Fruit fly (Drosophila melanogaster) whole organism, embryonic: ENCODE data around the gene Moe.

ENCODE experiments used
- Ada2b ChIP-seq: fragments of 200-800 bp; sonication (Bioruptor generic); IDR thresholded peaks from 2 replicates; pipeline ENCODE4 v1.3.6; 2022; ENCODE audit warnings: missing biosample characterization, missing genetic modification characterization
- BEAF-32 ChIP-seq: fragments of 200-800 bp; sonication (Bioruptor generic); optimal IDR thresholded peaks from 3 replicates; lab custom pipeline; 2017; ENCODE audit warnings: missing biosample characterization, missing genetic modification characterization, mild to moderate bottlenecking, moderate library complexity, missing genetic modification reagents
- C15 ChIP-seq: fragments of 200-800 bp; sonication (Bioruptor generic); IDR thresholded peaks from 3 replicates; pipeline ENCODE4 v1.3.6; 2022; ENCODE audit warnings: missing biosample characterization, missing genetic modification characterization
- CG10147 ChIP-seq: fragments of 200-800 bp; sonication (Bioruptor generic); optimal IDR thresholded peaks from 2 replicates; lab custom pipeline; 2019; ENCODE audit warnings: missing biosample characterization, mild to moderate bottlenecking, missing genetic modification characterization, moderate library complexity
- CG10565 ChIP-seq: fragments of 200-800 bp; sonication (Bioruptor generic); optimal IDR thresholded peaks from 3 replicates; lab custom pipeline; 2016; ENCODE audit warnings: missing biosample characterization, mild to moderate bottlenecking, missing genetic modification characterization
- CG1233 ChIP-seq: fragments of 200-800 bp; sonication (Bioruptor generic); optimal IDR thresholded peaks from 4 replicates; lab custom pipeline; 2018; ENCODE audit warnings: missing biosample characterization, mild to moderate bottlenecking, missing genetic modification characterization
- CG12391 ChIP-seq: fragments of 200-800 bp; sonication (Bioruptor generic); optimal IDR thresholded peaks from 3 replicates; lab custom pipeline; 2018; ENCODE audit warnings: missing biosample characterization, mild to moderate bottlenecking, missing genetic modification characterization, moderate library complexity
- CG13123 ChIP-seq: fragments of 200-800 bp; sonication (Bioruptor generic); optimal IDR thresholded peaks from 2 replicates; lab custom pipeline; 2016; ENCODE audit warnings: missing biosample characterization, missing genetic modification characterization
- CG14710 ChIP-seq: fragments of 200-800 bp; sonication (Bioruptor generic); optimal IDR thresholded peaks from 3 replicates; lab custom pipeline; 2019; ENCODE audit warnings: missing biosample characterization, mild to moderate bottlenecking, missing genetic modification characterization, moderate library complexity
- CG15269 ChIP-seq: fragments of 200-800 bp; sonication (Bioruptor generic); optimal IDR thresholded peaks from 2 replicates; lab custom pipeline; 2018; ENCODE audit warnings: missing biosample characterization, mild to moderate bottlenecking, missing genetic modification characterization, moderate library complexity
- CG15601 ChIP-seq: fragments of 200-800 bp; sonication (Bioruptor generic); optimal IDR thresholded peaks from 3 replicates; lab custom pipeline; 2019; ENCODE audit warnings: missing biosample characterization, mild to moderate bottlenecking, missing genetic modification characterization, moderate library complexity
- CG17359 ChIP-seq: fragments of 200-800 bp; sonication (Bioruptor generic); optimal IDR thresholded peaks from 3 replicates; lab custom pipeline; 2018; ENCODE audit warnings: missing biosample characterization, mild to moderate bottlenecking, missing genetic modification characterization, moderate library complexity
- CG18764 ChIP-seq: fragments of 200-800 bp; sonication (Bioruptor generic); optimal IDR thresholded peaks from 3 replicates; lab custom pipeline; 2016; ENCODE audit warnings: missing biosample characterization, missing genetic modification characterization
- CG2678 ChIP-seq: fragments of 200-800 bp; sonication (Bioruptor generic); optimal IDR thresholded peaks from 3 replicates; lab custom pipeline; 2019; ENCODE audit warnings: missing biosample characterization, mild to moderate bottlenecking, missing genetic modification characterization, moderate library complexity
- CG3726 ChIP-seq: fragments of 200-800 bp; sonication (Bioruptor generic); IDR thresholded peaks from 3 replicates; pipeline ENCODE4, ENCODE4 v1.3.6; 2022; ENCODE audit warnings: missing biosample characterization, missing genetic modification characterization
- CG3847 ChIP-seq: fragments of 200-800 bp; sonication (Bioruptor generic); IDR thresholded peaks from 2 replicates; pipeline ENCODE4 v1.3.6; 2022; ENCODE audit warnings: missing biosample characterization, missing genetic modification characterization
- CG5180 ChIP-seq: fragments of 200-800 bp; sonication (Bioruptor generic); optimal IDR thresholded peaks from 3 replicates; lab custom pipeline; 2017; ENCODE audit warnings: missing biosample characterization, missing genetic modification characterization, mild to moderate bottlenecking, moderate library complexity, missing genetic modification reagents
- CG9215 ChIP-seq: fragments of 200-800 bp; sonication (Bioruptor generic); IDR thresholded peaks from 2 replicates; pipeline ENCODE4 v1.3.6; 2022; ENCODE audit warnings: missing biosample characterization, missing genetic modification characterization
- Dbx ChIP-seq: fragments of 200-800 bp; sonication (Bioruptor generic); IDR thresholded peaks from 3 replicates; pipeline ENCODE4 v1.3.6; 2022; ENCODE audit warnings: missing biosample characterization, missing genetic modification characterization
- Dip3 ChIP-seq: fragments of 200-800 bp; sonication (Bioruptor generic); optimal IDR thresholded peaks from 3 replicates; lab custom pipeline; 2016; ENCODE audit warnings: missing biosample characterization, missing genetic modification characterization
- Dp ChIP-seq: fragments of 200-800 bp; sonication (Bioruptor generic); optimal IDR thresholded peaks from 2 replicates; lab custom pipeline; 2018; ENCODE audit warnings: missing biosample characterization, mild to moderate bottlenecking, missing genetic modification characterization, moderate library complexity
- E2f2 ChIP-seq: fragments of 200-800 bp; sonication (Bioruptor generic); IDR thresholded peaks from 2 replicates; pipeline ENCODE4 v1.3.6; 2022; ENCODE audit warnings: missing biosample characterization, missing genetic modification characterization
- Elba2 ChIP-seq: fragments of 200-800 bp; sonication (Bioruptor generic); optimal IDR thresholded peaks from 3 replicates; lab custom pipeline; 2016; ENCODE audit warnings: missing biosample characterization, missing genetic modification characterization
- Ets65A ChIP-seq: fragments of 200-800 bp; sonication (Bioruptor generic); peaks from one replicate; lab custom pipeline; 2016; ENCODE audit warnings: missing biosample characterization, missing genetic modification characterization
- Hsf ChIP-seq: fragments of 200-800 bp; sonication (Bioruptor generic); optimal IDR thresholded peaks from 3 replicates; lab custom pipeline; 2016; ENCODE audit warnings: missing biosample characterization, missing genetic modification characterization
- Med ChIP-seq: fragments of 200-800 bp; sonication (Bioruptor generic); peaks from one replicate; lab custom pipeline; 2016; ENCODE audit warnings: missing biosample characterization, missing genetic modification characterization, mild to moderate bottlenecking, inconsistent platforms, moderate library complexity
- Myb ChIP-seq: fragments of 200-800 bp; sonication (Bioruptor generic); optimal IDR thresholded peaks from 2 replicates; lab custom pipeline; 2016; ENCODE audit warnings: missing biosample characterization, missing genetic modification characterization
- Nf-YA ChIP-seq: fragments of 200-800 bp; sonication (Bioruptor generic); IDR thresholded peaks from 2 replicates; pipeline ENCODE4 v1.3.6; 2022; ENCODE audit warnings: missing biosample characterization, missing genetic modification characterization
- Nf-YC ChIP-seq: fragments of 200-800 bp; optimal IDR thresholded peaks from 3 replicates; lab custom pipeline; 2019; ENCODE audit warnings: missing biosample characterization, mild to moderate bottlenecking, missing genetic modification characterization, moderate library complexity
- Sin3A ChIP-seq: fragments of >200 bp; optimal IDR thresholded peaks from 2 replicates; lab custom pipeline; 2018
- dati ChIP-seq: fragments of 200-800 bp; sonication (Bioruptor generic); IDR thresholded peaks from 2 replicates; pipeline ENCODE4 v1.3.6; 2022; ENCODE audit warnings: missing biosample characterization, missing genetic modification characterization
- dpn ChIP-seq, 2 experiments: fragments of 200-800 bp; sonication (Bioruptor generic); optimal IDR thresholded peaks; 3 replicates each; lab custom pipeline; 2016; ENCODE audit warnings: missing biosample characterization in 2 of 2, missing genetic modification characterization in 2 of 2
- fd96Cb ChIP-seq: fragments of 200-800 bp; sonication (Bioruptor generic); optimal IDR thresholded peaks from 2 replicates; lab custom pipeline; 2018; ENCODE audit warnings: missing biosample characterization, mild to moderate bottlenecking, missing genetic modification characterization, moderate library complexity
- grn ChIP-seq: fragments of 200-800 bp; sonication (Bioruptor generic); optimal IDR thresholded peaks from 3 replicates; lab custom pipeline; 2017; ENCODE audit warnings: missing biosample characterization, missing genetic modification characterization
- hkb ChIP-seq, 2 experiments: fragments of 200-800 bp in 1 of 2; fragments of >200 bp in 1 of 2; sonication (Bioruptor generic) in 1 of 2; IDR thresholded peaks in 1 of 2; optimal IDR thresholded peaks in 1 of 2; 2 replicates each; pipeline versions ENCODE4 v1.3.6 to Lab custom; 2017 to 2022; ENCODE audit warnings: missing biosample characterization in 1 of 2, missing genetic modification characterization in 1 of 2
- insv ChIP-seq, 2 experiments: fragments of 200-800 bp; sonication (Bioruptor generic); optimal IDR thresholded peaks; 3 replicates each; lab custom pipeline; 2016 to 2018; ENCODE audit warnings: missing biosample characterization in 2 of 2, missing genetic modification characterization in 2 of 2
- lbe ChIP-seq: fragments of 200-800 bp; sonication (Bioruptor generic); optimal IDR thresholded peaks from 2 replicates; lab custom pipeline; 2016; ENCODE audit warnings: missing biosample characterization, mild to moderate bottlenecking, missing genetic modification characterization
- nmo ChIP-seq: fragments of 200-800 bp; sonication (Bioruptor generic); optimal IDR thresholded peaks from 2 replicates; lab custom pipeline; 2018; ENCODE audit warnings: missing biosample characterization, mild to moderate bottlenecking, missing genetic modification characterization, moderate library complexity
- oc ChIP-seq: fragments of 200-800 bp; sonication (Bioruptor generic); optimal IDR thresholded peaks from 2 replicates; lab custom pipeline; 2018; ENCODE audit warnings: missing biosample characterization, mild to moderate bottlenecking, missing genetic modification characterization, moderate library complexity
- odd ChIP-seq: fragments of 200-800 bp; sonication (Bioruptor generic); optimal IDR thresholded peaks from 2 replicates; lab custom pipeline; 2017; ENCODE audit warnings: missing biosample characterization, mild to moderate bottlenecking, missing genetic modification characterization
- seq ChIP-seq: fragments of 200-800 bp; sonication (Bioruptor generic); IDR thresholded peaks from 2 replicates; pipeline ENCODE4 v1.3.6; 2022; ENCODE audit warnings: missing biosample characterization, missing genetic modification characterization
- sisA ChIP-seq: fragments of 200-800 bp; sonication (Bioruptor generic); IDR thresholded peaks from 2 replicates; pipeline ENCODE4 v1.3.6; 2022; ENCODE audit warnings: missing biosample characterization, missing genetic modification characterization
- toy ChIP-seq: fragments of 200-800 bp; sonication (Bioruptor generic); IDR thresholded peaks from 2 replicates; pipeline ENCODE4 v1.3.6; 2022; ENCODE audit warnings: missing biosample characterization, missing genetic modification characterization
- unpg ChIP-seq: fragments of 200-800 bp; sonication (Bioruptor generic); optimal IDR thresholded peaks from 3 replicates; lab custom pipeline; 2018; ENCODE audit warnings: missing biosample characterization, mild to moderate bottlenecking, missing genetic modification characterization, moderate library complexity
- vvl ChIP-seq: fragments of 200-800 bp; sonication (Bioruptor generic); IDR thresholded peaks from 2 replicates; pipeline ENCODE4 v1.3.6; 2022; ENCODE audit warnings: missing biosample characterization, missing genetic modification characterization
- zf30C ChIP-seq: fragments of 200-800 bp; sonication (Bioruptor generic); optimal IDR thresholded peaks from 3 replicates; lab custom pipeline; 2018; ENCODE audit warnings: missing biosample characterization, mild to moderate bottlenecking, missing genetic modification characterization
- zfh1 ChIP-seq: fragments of 200-800 bp; sonication (Bioruptor generic); IDR thresholded peaks from 3 replicates; pipeline ENCODE4 v1.3.6; 2022; ENCODE audit warnings: missing biosample characterization, missing genetic modification characterization

The Moe gene

dm6 chrX:8900094-8900493 is 2.0 kb upstream of the Moe start, which contains the start of gene Uros1 (continued):
- TF ChIP-seq Dbx (0 out of 3 replicates have a peak, but pooled peaks have one; percentile 23), CG10147 (GFP tag; lab: Kevin White, UChicago) (no peak), vvl (GFP tag; lab: Robert Waterston, UW) (peak; percentile 40; the same call in 1 of the 2 replicates), CG17359 (tag; lab: Kevin White, UChicago) (peak; percentile 5), Dip3 (GFP tag; lab: Kevin White, UChicago) (peak; percentile 23), sisA (GFP tag; lab: Robert Waterston, UW) (peak; percentile 12; the same call in 1 of the 2 replicates), CG3847 (GFP tag; lab: Robert Waterston, UW) (peak; percentile 34; the same call in 1 of the 2 replicates), Nf-YC (tag; lab: Kevin White, UChicago) (peak; percentile 5), toy (GFP tag; lab: Robert Waterston, UW) (0 out of 2 replicates have a peak, but pooled peaks have one; percentile 20), Elba2 (GFP tag; lab: Kevin White, UChicago) (peak; percentile 6), E2f2 (GFP tag; lab: Robert Waterston, UW) (peak; percentile 74), dati (GFP tag; lab: Robert Waterston, UW) (no peak), Med (GFP tag; lab: Kevin White, UChicago) (peak; percentile 87), CG3726 (GFP tag; lab: Robert Waterston, UW) (0 out of 3 replicates have a peak, but pooled peaks have one; percentile 41), dpn (GFP tag; optimal IDR thresholded peaks at IDR 0.05; lab: Kevin White, UChicago) (peak in 1 of 2 experiments; percentile 18), BEAF-32 (GFP tag; lab: Kevin White, UChicago) (peak; percentile 51), insv (GFP tag; optimal IDR thresholded peaks at IDR 0.05; lab: Kevin White, UChicago) (peak in 1 of 2 experiments; percentile 35), hkb (optimal IDR thresholded peaks at IDR 0.05; lab: Kevin White, UChicago) (no peak), hkb (GFP tag; IDR thresholded peaks at IDR 0.05; lab: Robert Waterston, UW) (peak; percentile 47; the same call in 1 of the 2 replicates), CG18764 (GFP tag; lab: Kevin White, UChicago) (peak; percentile 8), zfh1 (GFP tag; lab: Robert Waterston, UW) (peak; percentile 47; the same call in 1 of the 3 replicates), CG15269 (tag; lab: Kevin White, UChicago) (peak; percentile 16), zf30C (GFP tag; lab: Kevin White, UChicago) (no peak), CG14710 (peak; percentile 55), Nf-YA (GFP tag; lab: Robert Waterston, UW) (no peak), Hsf (GFP tag; lab: Kevin White, UChicago) (peak; percentile 35), Dp (GFP tag; lab: Kevin White, UChicago) (peak; percentile 60), nmo (GFP tag; lab: Kevin White, UChicago) (peak; percentile 21), CG2678 (tag; lab: Kevin White, UChicago) (peak; percentile 25), Myb (GFP tag; lab: Kevin White, UChicago) (peak; percentile 39), unpg (GFP tag; lab: Kevin White, UChicago) (peak; percentile 33), odd (GFP tag; lab: Kevin White, UChicago) (no peak)

- no peak for TF ChIP-seq C15 (GFP tag; lab: Robert Waterston, UW)
- peak; percentile 31; the same call in 1 of the 2 replicates for TF ChIP-seq CG9215 (GFP tag; lab: Robert Waterston, UW)
- TF ChIP-seq CG15601 (tag; lab: Kevin White, UChicago): peak; percentile 14
- TF ChIP-seq Ets65A: no peak
- no peak for TF ChIP-seq CG13123 (GFP tag; lab: Kevin White, UChicago)
- peak; percentile 14 for TF ChIP-seq lbe
- peak; percentile 44 for TF ChIP-seq CG12391 (tag; lab: Kevin White, UChicago)
- no peak for TF ChIP-seq Hsf (GFP tag; lab: Kevin White, UChicago)
- TF ChIP-seq Ada2b (GFP tag; lab: Robert Waterston, UW): no peak
- TF ChIP-seq Sin3A: no peak
- peak; percentile 16 for TF ChIP-seq fd96Cb (tag; lab: Kevin White, UChicago)
- TF ChIP-seq Med (GFP tag; lab: Kevin White, UChicago): peak; percentile 47
- no peak for TF ChIP-seq CG10565
- no peak for TF ChIP-seq CG1233
- peak; percentile 37 for TF ChIP-seq oc (tag; lab: Kevin White, UChicago)
- TF ChIP-seq grn (GFP tag; lab: Kevin White, UChicago): no peak
- no peak for TF ChIP-seq seq (GFP tag; lab: Robert Waterston, UW)
- TF ChIP-seq CG5180 (GFP tag; lab: Kevin White, UChicago): peak; percentile 9
These were observed 1.0 kb downstream of the Moe start for dm6 chrX:8896845-8897775.
